Fruit fly (Drosophila melanogaster) whole organism, embryonic: Measurements from ENCODE around the gene CG42693.

Experiments
- CG12769 ChIP-seq: fragments of 200-800 bp; sonication (Bioruptor generic); optimal IDR thresholded peaks from 2 replicates; lab custom pipeline; 2019; ENCODE audit warnings: missing biosample characterization, mild to moderate bottlenecking, missing genetic modification characterization, moderate library complexity
- CG13287 ChIP-seq: fragments of 200-800 bp; sonication (Bioruptor generic); IDR thresholded peaks from 2 replicates; pipeline ENCODE4 v1.3.6; 2022; ENCODE audit warnings: missing biosample characterization, missing genetic modification characterization; ENCODE audit not compliant: partially characterized antibody
- CG15479 ChIP-seq: fragments of 200-800 bp; sonication (Bioruptor generic); optimal IDR thresholded peaks from 3 replicates; lab custom pipeline; 2019; ENCODE audit warnings: missing biosample characterization, mild to moderate bottlenecking, missing genetic modification characterization, moderate library complexity
- CG15514 ChIP-seq: fragments of 200-800 bp; sonication (Bioruptor generic); optimal IDR thresholded peaks from 3 replicates; lab custom pipeline; 2017; ENCODE audit warnings: missing biosample characterization, missing genetic modification characterization, mild to moderate bottlenecking, moderate library complexity, missing genetic modification reagents
- CG15601 ChIP-seq: fragments of 200-800 bp; sonication (Bioruptor generic); optimal IDR thresholded peaks from 3 replicates; lab custom pipeline; 2019; ENCODE audit warnings: missing biosample characterization, mild to moderate bottlenecking, missing genetic modification characterization, moderate library complexity
- CG1603 ChIP-seq: fragments of 200-800 bp; sonication (Bioruptor generic); optimal IDR thresholded peaks from 2 replicates; lab custom pipeline; 2019; ENCODE audit warnings: missing biosample characterization, mild to moderate bottlenecking, missing genetic modification characterization, moderate library complexity
- CG17829 ChIP-seq: fragments of 200-800 bp; optimal IDR thresholded peaks from 2 replicates; lab custom pipeline; 2019; ENCODE audit warnings: missing biosample characterization, mild to moderate bottlenecking, missing genetic modification characterization, moderate library complexity
- CG2129 ChIP-seq: fragments of 200-800 bp; sonication (Bioruptor generic); IDR thresholded peaks from 2 replicates; pipeline ENCODE4 v1.3.6; 2022; ENCODE audit warnings: missing biosample characterization, missing genetic modification characterization; ENCODE audit not compliant: partially characterized antibody
- CG30020 ChIP-seq: fragments of 200-800 bp; optimal IDR thresholded peaks from 2 replicates; lab custom pipeline; 2019; ENCODE audit warnings: missing biosample characterization, mild to moderate bottlenecking, missing genetic modification characterization, moderate library complexity
- CG34224 ChIP-seq: fragments of 200-800 bp; sonication (Bioruptor generic); IDR thresholded peaks from 3 replicates; pipeline ENCODE4 v1.3.6; 2022; ENCODE audit warnings: missing biosample characterization, missing genetic modification characterization; ENCODE audit not compliant: partially characterized antibody
- CG34422 ChIP-seq: fragments of 200-800 bp; sonication (Bioruptor generic); IDR thresholded peaks from 3 replicates; pipeline ENCODE4 v1.3.6; 2022; ENCODE audit warnings: missing biosample characterization, missing genetic modification characterization
- CG3838 ChIP-seq: fragments of 200-800 bp; sonication (Bioruptor generic); optimal IDR thresholded peaks from 3 replicates; lab custom pipeline; 2016; ENCODE audit warnings: missing biosample characterization, missing genetic modification characterization
- CG6791 ChIP-seq: fragments of 200-800 bp; sonication (Bioruptor generic); IDR thresholded peaks from 3 replicates; pipeline ENCODE4 v1.3.6; 2022; ENCODE audit warnings: missing biosample characterization, missing genetic modification characterization; ENCODE audit not compliant: partially characterized antibody
- CG6813 ChIP-seq: fragments of 200-800 bp; sonication (Bioruptor generic); optimal IDR thresholded peaks from 2 replicates; lab custom pipeline; 2017; ENCODE audit warnings: missing biosample characterization, missing genetic modification characterization, mild to moderate bottlenecking, moderate library complexity, missing genetic modification reagents
- CG7839 ChIP-seq: fragments of 200-800 bp; sonication (Bioruptor generic); optimal IDR thresholded peaks from 3 replicates; lab custom pipeline; 2018; ENCODE audit warnings: missing biosample characterization, mild to moderate bottlenecking, missing genetic modification characterization, moderate library complexity
- CG9727 ChIP-seq: fragments of 200-800 bp; sonication (Bioruptor generic); optimal IDR thresholded peaks from 3 replicates; lab custom pipeline; 2017; ENCODE audit warnings: missing biosample characterization, mild to moderate bottlenecking, missing genetic modification characterization
- CHES-1-like ChIP-seq: fragments of 200-800 bp; sonication (Bioruptor generic); optimal IDR thresholded peaks from 2 replicates; lab custom pipeline; 2016; ENCODE audit warnings: missing biosample characterization, missing genetic modification characterization
- CkIIα-i1 ChIP-seq: fragments of 200-800 bp; sonication (Bioruptor generic); IDR thresholded peaks from 2 replicates; pipeline ENCODE4 v1.3.6; 2022; ENCODE audit warnings: missing biosample characterization, missing genetic modification characterization
- D19B ChIP-seq: fragments of 200-800 bp; sonication (Bioruptor generic); optimal IDR thresholded peaks from 2 replicates; lab custom pipeline; 2017; ENCODE audit warnings: missing biosample characterization, mild to moderate bottlenecking, missing genetic modification characterization
- Dll ChIP-seq: fragments of 200-800 bp; sonication (Bioruptor generic); IDR thresholded peaks from 4 replicates; pipeline ENCODE4 v1.3.6; 2022; ENCODE audit warnings: missing biosample characterization, missing genetic modification characterization; ENCODE audit not compliant: partially characterized antibody
- Dp ChIP-seq: fragments of 200-800 bp; sonication (Bioruptor generic); optimal IDR thresholded peaks from 2 replicates; lab custom pipeline; 2018; ENCODE audit warnings: missing biosample characterization, mild to moderate bottlenecking, missing genetic modification characterization, moderate library complexity
- E2f2 ChIP-seq: fragments of 200-800 bp; sonication (Bioruptor generic); IDR thresholded peaks from 2 replicates; pipeline ENCODE4 v1.3.6; 2022; ENCODE audit warnings: missing biosample characterization, missing genetic modification characterization
- Ets97D ChIP-seq: fragments of 200-800 bp; sonication (Bioruptor generic); optimal IDR thresholded peaks from 3 replicates; lab custom pipeline; 2016; ENCODE audit warnings: missing biosample characterization, missing genetic modification characterization
- HLH4C ChIP-seq: fragments of 200-800 bp; sonication (Bioruptor generic); IDR thresholded peaks from 3 replicates; pipeline ENCODE4 v1.3.6; 2022; ENCODE audit warnings: missing biosample characterization, missing genetic modification characterization; ENCODE audit not compliant: partially characterized antibody
- HmgZ ChIP-seq: fragments of 200-800 bp; sonication (Bioruptor generic); optimal IDR thresholded peaks from 2 replicates; lab custom pipeline; 2018; ENCODE audit warnings: missing biosample characterization, mild to moderate bottlenecking, missing genetic modification characterization
- MESR4 ChIP-seq: fragments of 200-800 bp; sonication (Bioruptor generic); optimal IDR thresholded peaks from 2 replicates; lab custom pipeline; 2018; ENCODE audit warnings: missing biosample characterization, mild to moderate bottlenecking, missing genetic modification characterization, moderate library complexity
- Max ChIP-seq: fragments of 200-800 bp; sonication (Bioruptor generic); optimal IDR thresholded peaks from 2 replicates; lab custom pipeline; 2016; ENCODE audit warnings: missing biosample characterization, mild to moderate bottlenecking, missing genetic modification characterization
- NC2α ChIP-seq: fragments of 200-800 bp; sonication (Bioruptor generic); optimal IDR thresholded peaks from 2 replicates; lab custom pipeline; 2016; ENCODE audit warnings: missing biosample characterization, missing genetic modification characterization
- Opbp ChIP-seq: fragments of 200-800 bp; sonication (Bioruptor generic); IDR thresholded peaks from 3 replicates; pipeline ENCODE4 v1.3.6; 2022; ENCODE audit warnings: missing biosample characterization, missing genetic modification characterization; ENCODE audit not compliant: partially characterized antibody
- Sry-δ ChIP-seq: fragments of 200-800 bp; sonication (Bioruptor generic); optimal IDR thresholded peaks from 2 replicates; lab custom pipeline; 2016; ENCODE audit warnings: missing biosample characterization, missing genetic modification characterization
- crp ChIP-seq, 2 experiments: fragments of 200-800 bp; sonication (Bioruptor generic); optimal IDR thresholded peaks; 2 replicates in 1 of 2; 3 replicates in 1 of 2; lab custom pipeline; 2017; ENCODE audit warnings: missing biosample characterization in 2 of 2, missing genetic modification characterization in 2 of 2, mild to moderate bottlenecking in 1 of 2, moderate library complexity in 1 of 2
- dati ChIP-seq: fragments of 200-800 bp; sonication (Bioruptor generic); IDR thresholded peaks from 2 replicates; pipeline ENCODE4 v1.3.6; 2022; ENCODE audit warnings: missing biosample characterization, missing genetic modification characterization
- esg ChIP-seq: fragments of 200-800 bp; sonication (Bioruptor generic); conservative IDR thresholded peaks from 2 replicates; pipeline ENCODE4 v1.3.6; 2022; ENCODE audit warnings: missing biosample characterization, missing genetic modification characterization
- ftz-f1 ChIP-seq: fragments of 200-800 bp; sonication (Bioruptor generic); optimal IDR thresholded peaks from 2 replicates; lab custom pipeline; 2016; ENCODE audit warnings: missing biosample characterization, missing genetic modification characterization
- grn ChIP-seq: fragments of 200-800 bp; sonication (Bioruptor generic); optimal IDR thresholded peaks from 3 replicates; lab custom pipeline; 2017; ENCODE audit warnings: missing biosample characterization, missing genetic modification characterization
- lola ChIP-seq, 3 experiments: fragments of >200 bp in 2 of 3; fragments of 200-800 bp in 1 of 3; sonication (Bioruptor generic) in 1 of 3; optimal IDR thresholded peaks; 2 replicates each; lab custom pipeline; 2017 to 2019; ENCODE audit warnings: missing biosample characterization in 3 of 3, missing genetic modification characterization in 3 of 3, mild to moderate bottlenecking in 1 of 3, moderate library complexity in 1 of 3
- mirr ChIP-seq: fragments of 200-800 bp; sonication (Bioruptor generic); optimal IDR thresholded peaks from 3 replicates; lab custom pipeline; 2018; ENCODE audit warnings: missing biosample characterization, mild to moderate bottlenecking, missing genetic modification characterization
- pzg ChIP-seq: fragments of 200-800 bp; sonication (Bioruptor generic); optimal IDR thresholded peaks from 3 replicates; lab custom pipeline; 2018; ENCODE audit warnings: missing biosample characterization, mild to moderate bottlenecking, missing genetic modification characterization, moderate library complexity
- scrt ChIP-seq: fragments of 200-800 bp; sonication (Bioruptor generic); optimal IDR thresholded peaks from 2 replicates; lab custom pipeline; 2018; ENCODE audit warnings: missing biosample characterization, mild to moderate bottlenecking, missing genetic modification characterization, moderate library complexity
- sens ChIP-seq: fragments of 200-800 bp; sonication (Bioruptor generic); peaks from one replicate; lab custom pipeline; 2016; ENCODE audit warnings: missing biosample characterization, missing genetic modification characterization
- sr ChIP-seq: fragments of 200-800 bp; sonication (Bioruptor generic); IDR thresholded peaks from 3 replicates; pipeline ENCODE4 v1.3.6; 2022; ENCODE audit warnings: missing biosample characterization, missing genetic modification characterization
- tap ChIP-seq: fragments of 200-800 bp; optimal IDR thresholded peaks from 3 replicates; lab custom pipeline; 2019; ENCODE audit warnings: missing biosample characterization, mild to moderate bottlenecking, missing genetic modification characterization, moderate library complexity
- tna ChIP-seq: fragments of 200-800 bp; sonication (Bioruptor generic); IDR thresholded peaks from 2 replicates; pipeline ENCODE4 v1.3.6; 2022; ENCODE audit warnings: missing biosample characterization, missing genetic modification characterization; ENCODE audit not compliant: partially characterized antibody
- trem ChIP-seq: fragments of 200-800 bp; optimal IDR thresholded peaks from 3 replicates; lab custom pipeline; 2019; ENCODE audit warnings: missing biosample characterization, mild to moderate bottlenecking, missing genetic modification characterization, moderate library complexity
- z ChIP-seq: fragments of 200-800 bp; sonication (Bioruptor generic); IDR thresholded peaks from 3 replicates; pipeline ENCODE4 v1.3.6; 2022; ENCODE audit warnings: missing biosample characterization, missing genetic modification characterization
- zen ChIP-seq: fragments of 200-800 bp; sonication (Bioruptor generic); optimal IDR thresholded peaks from 3 replicates; lab custom pipeline; 2018; ENCODE audit warnings: missing biosample characterization, mild to moderate bottlenecking, missing genetic modification characterization, moderate library complexity

The CG42693 gene

DNA sequence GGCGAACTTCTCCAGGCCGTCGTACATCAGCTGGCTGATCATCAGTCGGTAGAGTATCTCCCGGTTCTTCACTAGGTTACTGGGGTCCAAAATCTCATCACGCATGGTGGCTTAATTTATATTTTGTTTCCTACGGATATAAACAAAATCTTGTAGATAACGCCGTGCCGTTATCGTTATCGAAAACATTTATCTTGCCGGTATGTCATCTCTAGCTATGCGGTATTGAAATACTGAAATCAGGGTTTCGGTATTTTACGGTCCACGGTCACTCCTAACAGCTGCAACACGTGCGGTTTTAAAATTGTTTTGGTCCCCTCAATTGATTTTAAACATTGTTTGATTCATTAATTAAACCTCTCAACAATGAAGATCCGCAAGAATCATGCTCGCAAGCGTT lies 28.6 kb upstream of the CG42693 start, which contains the start of the genes CstF50 and CG11563 (continued):
- TF ChIP-seq CG17829 (tag; lab: Kevin White, UChicago) (peak; percentile 11), Dll (peak; percentile 54; the same call in 2 of the 4 replicates), sens (GFP tag; lab: Kevin White, UChicago) (peak; percentile 48), CHES-1-like (GFP tag; lab: Kevin White, UChicago) (peak; percentile 13), ftz-f1 (GFP tag; lab: Kevin White, UChicago) (no peak), MESR4 (GFP tag; lab: Kevin White, UChicago) (peak; percentile 47), CG7839 (tag; lab: Kevin White, UChicago) (no peak), CG15479 (no peak), Sry-δ (GFP tag; lab: Kevin White, UChicago) (peak; percentile 88), CG34422 (GFP tag; lab: Robert Waterston, UW) (peak; percentile 81; the same call in 1 of the 3 replicates), D19B (no peak), crp (GFP tag; optimal IDR thresholded peaks at IDR 0.05; lab: Kevin White, UChicago) (peak in 1 of 2 experiments; percentile 69), sr (GFP tag; lab: Robert Waterston, UW) (no peak), CkIIα-i1 (GFP tag; lab: Robert Waterston, UW) (no peak), zen (peak; percentile 15), Max (GFP tag; lab: Kevin White, UChicago) (peak; percentile 72), dati (GFP tag; lab: Robert Waterston, UW) (no peak), HLH4C (GFP tag; lab: Robert Waterston, UW) (peak; percentile 42; the same call in 2 of the 3 replicates), HmgZ (tag; lab: Kevin White, UChicago) (peak; percentile 22), Dp (peak; percentile 40), E2f2 (GFP tag; lab: Robert Waterston, UW) (peak; percentile 34), CG30020 (tag; lab: Kevin White, UChicago) (peak; percentile 21), grn (peak; percentile 6), CG12769 (tag; lab: Kevin White, UChicago) (no peak), CG9727 (GFP tag; lab: Kevin White, UChicago) (no peak), CG3838 (no peak), NC2α (GFP tag; lab: Kevin White, UChicago) (no peak), pzg (GFP tag; lab: Kevin White, UChicago) (peak; percentile 74), CG6813 (GFP tag; lab: Kevin White, UChicago) (no peak), CG1603 (tag; lab: Kevin White, UChicago) (peak; percentile 49), Opbp (GFP tag; lab: Robert Waterston, UW) (peak; percentile 62; the same call in 1 of the 3 replicates), trem (tag; lab: Kevin White, UChicago) (peak; percentile 56), lola (GFP tag; optimal IDR thresholded peaks at IDR 0.05; lab: Kevin White, UChicago) (no peak), CG2129 (no peak; the same call in 1 of the 2 replicates), CG34224 (GFP tag; lab: Robert Waterston, UW) (peak; percentile 49; the same call in 2 of the 3 replicates), z (GFP tag; lab: Robert Waterston, UW) (no peak), tna (GFP tag; lab: Robert Waterston, UW) (peak; percentile 17; the same call in 1 of the 2 replicates), CG6791 (0 out of 3 replicates have a peak, but pooled peaks have one; percentile 33), CG15514 (GFP tag; lab: Kevin White, UChicago) (peak; percentile 73), esg (no peak), scrt (GFP tag; lab: Kevin White, UChicago) (no peak), CG15601 (tag; lab: Kevin White, UChicago) (no peak), CG13287 (GFP tag; lab: Robert Waterston, UW) (peak; percentile 76), mirr (GFP tag; lab: Kevin White, UChicago) (no peak), Ets97D (GFP tag; lab: Kevin White, UChicago) (peak; percentile 48), tap (tag; lab: Kevin White, UChicago) (no peak)
- TF ChIP-seq, all 482 proteins: peak for 46
